Worm (Caenorhabditis elegans) whole organism, midembryonic: ENCODE results near the gene Y46E12A.2.

Experiments
- flt-1 ChIP-seq: fragments of 200-800 bp; sonication (Bioruptor generic); IDR thresholded peaks from 2 replicates; pipeline ENCODE4 v1.3.6; 2022; ENCODE audit warnings: missing genetic modification characterization, missing compliant biosample characterization
- klf-2 ChIP-seq: fragments of 200-800 bp; sonication (Bioruptor generic); conservative IDR thresholded peaks from 2 replicates; pipeline ENCODE4 v1.3.6; 2022; ENCODE audit warnings: missing genetic modification reagents, missing genetic modification characterization, missing compliant biosample characterization
- med-1 ChIP-seq: sonication (generic microtip); optimal IDR thresholded peaks from 2 replicates; lab custom pipeline; 2017; ENCODE audit warnings: missing genetic modification characterization, mild to moderate bottlenecking, missing compliant biosample characterization, antibody characterized with exemption, missing genetic modification reagents; ENCODE audit not compliant: insufficient read depth
- tab-1 ChIP-seq: fragments of 200-800 bp; sonication (Bioruptor generic); IDR thresholded peaks from 2 replicates; pipeline ENCODE4 v1.3.6; 2022; ENCODE audit warnings: missing genetic modification characterization, missing compliant biosample characterization
- ztf-29 ChIP-seq: fragments of 200-800 bp; sonication (Bioruptor generic); IDR thresholded peaks from 2 replicates; pipeline ENCODE4 v1.3.6; 2022; ENCODE audit warnings: missing genetic modification reagents, missing genetic modification characterization, missing compliant biosample characterization

ce11 chrIII:1744486-1744885 is 14.2 kb upstream of the Y46E12A.2 start:
- TF ChIP-seq tab-1 (GFP tag; lab: Robert Waterston, UW): no peak
- no peak for TF ChIP-seq klf-2 (GFP tag; lab: Robert Waterston, UW)
- no peak for TF ChIP-seq flt-1 (GFP tag; lab: Robert Waterston, UW)
- TF ChIP-seq ztf-29 (GFP tag; lab: Robert Waterston, UW): no peak
- TF ChIP-seq med-1 (GFP tag; lab: Kevin White, UChicago): no peak
